Fruit fly (Drosophila melanogaster) ovary, adult (tissue): ENCODE results near the gene CG42716.

ENCODE experiments used
- CG17801 ChIP-seq: fragments of 200-800 bp; optimal IDR thresholded peaks from 2 replicates; lab custom pipeline; 2019; ENCODE audit warnings: missing biosample characterization, mild to moderate bottlenecking, missing genetic modification characterization, moderate library complexity; ENCODE audit not compliant: partially characterized antibody

The CG42716 gene

DNA sequence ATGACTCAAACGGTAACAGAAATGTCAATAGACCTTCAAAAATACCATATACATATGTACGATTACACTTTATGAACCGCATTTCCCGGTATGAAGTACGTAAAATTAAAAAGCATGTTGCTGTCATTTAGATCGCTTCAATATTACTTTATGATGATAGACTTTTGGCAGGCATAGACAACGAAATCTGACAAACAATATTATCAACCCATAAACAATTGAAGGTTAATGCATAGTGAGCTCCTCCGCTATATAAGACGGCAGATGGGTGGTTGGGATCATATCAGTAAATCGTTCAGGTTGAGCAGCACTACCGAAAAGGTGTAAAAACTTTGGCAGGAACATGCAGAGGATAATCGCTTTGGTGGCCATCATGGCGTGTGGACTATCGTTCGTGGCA lies 50.1 kb downstream of the CG42716 start, which contains the start of gene CG13075:
Gene CG13075, plus strand, starts transcription at position 301 of the 400 bp plus-strand sequence.
- TF ChIP-seq CG17801 (GFP tag; lab: Kevin White, UChicago), result no peak
